Worm (Caenorhabditis elegans) whole organism, L1 larva: ENCODE data around the gene C36B7.3.

Experiments
- aha-1 ChIP-seq: fragments of 150-350 bp; optimal IDR thresholded peaks from 2 replicates; lab custom pipeline; 2014; ENCODE audit warnings: missing biosample characterization, missing genetic modification characterization
- aly-2 ChIP-seq: fragments of 150-350 bp; optimal IDR thresholded peaks from 2 replicates; lab custom pipeline; 2014; ENCODE audit warnings: missing biosample characterization, missing genetic modification characterization
- lin-39 ChIP-seq: fragments of 150-350 bp; optimal IDR thresholded peaks from 2 replicates; lab custom pipeline; 2014; ENCODE audit warnings: missing biosample characterization, missing genetic modification reagents, missing genetic modification characterization
- nhr-237 ChIP-seq: fragments of 150-350 bp; optimal IDR thresholded peaks from 2 replicates; lab custom pipeline; 2014; ENCODE audit warnings: missing biosample characterization, missing genetic modification characterization
- nhr-71 ChIP-seq: sonication (generic microtip); optimal IDR thresholded peaks from 2 replicates; lab custom pipeline; 2016; ENCODE audit warnings: mild to moderate bottlenecking, missing genetic modification characterization, moderate library complexity, missing compliant biosample characterization
- skn-1 ChIP-seq: fragments of 150-350 bp; optimal IDR thresholded peaks from 2 replicates; lab custom pipeline; 2014; ENCODE audit warnings: missing biosample characterization, missing genetic modification characterization
- snpc-4 ChIP-seq: fragments of 150-350 bp; optimal IDR thresholded peaks from 2 replicates; lab custom pipeline; 2014; ENCODE audit warnings: missing biosample characterization, missing genetic modification characterization
- zag-1 ChIP-seq: fragments of 150-350 bp; optimal IDR thresholded peaks from 2 replicates; lab custom pipeline; 2014; ENCODE audit warnings: missing biosample characterization, missing genetic modification characterization

ce11 chrX:7112589-7112988 is 11.0 kb downstream of the C36B7.3 start, which contains the start of gene C36B7.1:
- no peak for TF ChIP-seq nhr-71
- TF ChIP-seq lin-39 (tag; lab: Kevin White, UChicago) = no peak
- no peak for TF ChIP-seq snpc-4
- TF ChIP-seq zag-1 = no peak
- TF ChIP-seq skn-1 = no peak
- TF ChIP-seq nhr-237 = no peak
- no peak for TF ChIP-seq aly-2 (tag; lab: Kevin White, UChicago)
- no peak for TF ChIP-seq aha-1
